Fruit fly (Drosophila melanogaster): ENCODE measurements around the gene CG7542.

DNA sequence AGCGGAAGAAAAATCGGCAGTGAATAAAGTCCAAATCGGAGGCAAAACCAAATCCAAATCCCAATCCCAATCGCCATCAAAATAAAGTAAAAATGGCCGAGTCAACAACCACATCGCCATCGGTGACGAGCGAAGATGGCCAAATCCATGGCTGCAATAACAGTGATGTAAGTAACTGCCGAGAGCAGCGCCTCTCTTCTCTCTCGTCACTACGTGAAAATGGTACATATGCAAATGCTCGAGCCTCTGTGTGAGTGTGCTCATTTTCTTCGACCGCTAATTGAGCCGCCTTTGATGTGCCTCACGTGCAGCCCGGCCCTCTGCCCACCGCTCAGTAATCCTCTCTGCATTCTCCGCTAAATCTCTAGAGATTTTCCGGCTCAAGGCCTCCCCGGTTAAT is 15.2 kb upstream of the CG7542 start:
- TF ChIP-seq usp (GFP tag; optimal IDR thresholded peaks at IDR 0.05) (no peak), pan (optimal IDR thresholded peaks at IDR 0.05) (no peak), EcR (GFP tag; optimal IDR thresholded peaks at IDR 0.05) (no peak), psq (optimal IDR thresholded peaks at IDR 0.05) (no peak), CG8478 (optimal IDR thresholded peaks at IDR 0.05) (no peak)
